Worm (Caenorhabditis elegans) whole organism, L1 larva: ENCODE results near the gene ent-1.

Source experiments
- C16A3.4 ChIP-seq: fragments of 150-350 bp; optimal IDR thresholded peaks from 2 replicates; lab custom pipeline; 2014; ENCODE audit warnings: missing biosample characterization, missing genetic modification characterization
- aly-2 ChIP-seq: fragments of 150-350 bp; optimal IDR thresholded peaks from 2 replicates; lab custom pipeline; 2014; ENCODE audit warnings: missing biosample characterization, missing genetic modification characterization
- elt-2 ChIP-seq: sonication (generic microtip); optimal IDR thresholded peaks from 2 replicates; lab custom pipeline; 2016; ENCODE audit warnings: missing genetic modification characterization, mild to moderate bottlenecking, inconsistent platforms, missing compliant biosample characterization, missing genetic modification reagents
- fkh-10 ChIP-seq: sonication (generic microtip); optimal IDR thresholded peaks from 2 replicates; lab custom pipeline; 2017; ENCODE audit warnings: missing biosample characterization, missing genetic modification reagents, missing genetic modification characterization
- jun-1 ChIP-seq: fragments of 150-350 bp; optimal IDR thresholded peaks from 2 replicates; lab custom pipeline; 2014; ENCODE audit warnings: missing biosample characterization, missing genetic modification reagents, missing genetic modification characterization
- snpc-4 ChIP-seq: fragments of 150-350 bp; optimal IDR thresholded peaks from 2 replicates; lab custom pipeline; 2014; ENCODE audit warnings: missing biosample characterization, missing genetic modification characterization
- unc-130 ChIP-seq: fragments of 150-350 bp; optimal IDR thresholded peaks from 2 replicates; lab custom pipeline; 2017; ENCODE audit warnings: missing biosample characterization, missing genetic modification characterization, inconsistent platforms
- unc-62 ChIP-seq: fragments of 150-350 bp; optimal IDR thresholded peaks from 2 replicates; lab custom pipeline; 2014; ENCODE audit warnings: missing biosample characterization, missing genetic modification reagents, missing genetic modification characterization
- ztf-4 ChIP-seq: fragments of 150-350 bp; optimal IDR thresholded peaks from 2 replicates; lab custom pipeline; 2014; ENCODE audit warnings: missing biosample characterization, missing genetic modification characterization

- TF ChIP-seq fkh-10 (GFP tag; lab: Kevin White, UChicago), result no peak
- TF ChIP-seq unc-62 (GFP tag; lab: Kevin White, UChicago), result no peak
- TF ChIP-seq elt-2 (tag; lab: Kevin White, UChicago), result no peak
- no peak for TF ChIP-seq snpc-4
- TF ChIP-seq C16A3.4 (tag; lab: Kevin White, UChicago), result no peak
- no peak for TF ChIP-seq jun-1
- no peak for TF ChIP-seq aly-2 (tag; lab: Kevin White, UChicago)
- no peak for TF ChIP-seq ztf-4 (tag; lab: Kevin White, UChicago)
- TF ChIP-seq unc-130, result no peak
Measured at ce11 chrIV:11620909-11621308, 34.4 kb downstream of the ent-1 start, which contains the start of gene dsl-5.
